Fruit fly (Drosophila melanogaster) whole organism, larva: ENCODE results near the gene CG5071.

Experiments used
- noc ChIP-seq: fragments of 200-800 bp; sonication (Bioruptor generic); optimal IDR thresholded peaks from 3 replicates; lab custom pipeline; 2019; ENCODE audit warnings: missing biosample characterization, mild to moderate bottlenecking, missing genetic modification characterization, moderate library complexity

CG5071 gene

dm6 chr3R:25628657-25629056, 10.4 kb downstream of the CG5071 start:
- no peak for TF ChIP-seq noc (tag; lab: Kevin White, UChicago)

- TF ChIP-seq noc (tag; lab: Kevin White, UChicago) = no peak
Measured at dm6 chr3R:25630541-25630940, 12.3 kb downstream of the CG5071 start.

dm6 chr3R:25631079-25631478, 12.9 kb downstream of the CG5071 start:
- no peak for TF ChIP-seq noc (tag; lab: Kevin White, UChicago)

dm6 chr3R:25633865-25634460, 15.7 kb downstream of the CG5071 start:
- TF ChIP-seq noc (tag; lab: Kevin White, UChicago) = no peak

- TF ChIP-seq noc (tag; lab: Kevin White, UChicago) = no peak
Measured at dm6 chr3R:25637294-25638174, 19.3 kb downstream of the CG5071 start, which contains the start of gene jigr1. Gene jigr1, plus strand, starts transcription at chr3R:25637843.

- no peak for TF ChIP-seq noc (tag; lab: Kevin White, UChicago)
Measured at dm6 chr3R:25638381-25638780, 20.2 kb downstream of the CG5071 start.

dm6 chr3R:25638961-25639360, 20.7 kb downstream of the CG5071 start:
- TF ChIP-seq noc (tag; lab: Kevin White, UChicago) = no peak

dm6 chr3R:25640463-25640862, 22.2 kb downstream of the CG5071 start:
- TF ChIP-seq noc (tag; lab: Kevin White, UChicago) = peak; percentile 5

- no peak for TF ChIP-seq noc (tag; lab: Kevin White, UChicago)
Measured at dm6 chr3R:25644172-25644571, 26.0 kb downstream of the CG5071 start.

- TF ChIP-seq noc (tag; lab: Kevin White, UChicago) = peak; percentile 90
Measured at dm6 chr3R:25646882-25647518, 28.8 kb downstream of the CG5071 start.

dm6 chr3R:25647577-25648257, 29.5 kb downstream of the CG5071 start:
- TF ChIP-seq noc (tag; lab: Kevin White, UChicago) = no peak

- no peak for TF ChIP-seq noc (tag; lab: Kevin White, UChicago)
Measured at dm6 chr3R:25648258-25648606, 30.0 kb downstream of the CG5071 start.

- TF ChIP-seq noc (tag; lab: Kevin White, UChicago) = no peak
Measured at dm6 chr3R:25650417-25650816, 32.2 kb downstream of the CG5071 start.

- TF ChIP-seq noc (tag; lab: Kevin White, UChicago) = no peak
Measured at dm6 chr3R:25651414-25651813, 33.2 kb downstream of the CG5071 start.

- TF ChIP-seq noc (tag; lab: Kevin White, UChicago) = no peak
Measured at dm6 chr3R:25652066-25652720, 34.0 kb downstream of the CG5071 start.
